Fruit fly (Drosophila melanogaster) Kc167 (cell line): ENCODE results near the gene CG5644.

Source experiments
- Myc ChIP-seq: fragments of >200 bp; optimal IDR thresholded peaks from 2 replicates; lab custom pipeline; 2017; ENCODE audit warnings: missing external identifiers
- Sin3A ChIP-seq: fragments of >200 bp; optimal IDR thresholded peaks from 2 replicates; lab custom pipeline; 2018; ENCODE audit warnings: missing external identifiers
- h ChIP-seq: fragments of >200 bp; optimal IDR thresholded peaks from 3 replicates; lab custom pipeline; 2018; ENCODE audit warnings: missing external identifiers
- insv ChIP-seq: fragments of >200 bp; optimal IDR thresholded peaks from 3 replicates; lab custom pipeline; 2018; ENCODE audit warnings: missing external identifiers
- psq ChIP-seq: fragments of >200 bp; optimal IDR thresholded peaks from 2 replicates; lab custom pipeline; 2017; ENCODE audit warnings: missing external identifiers

dm6 chr3L:8964458-8964857 is 15.2 kb downstream of the CG5644 start, which contains the start of gene ValRS-m:
- TF ChIP-seq insv (lab: Kevin White, UChicago), result no peak
- TF ChIP-seq Sin3A (lab: Kevin White, UChicago), result no peak
- TF ChIP-seq psq, result no peak
- no peak for TF ChIP-seq Myc (lab: Kevin White, UChicago)
- no peak for TF ChIP-seq h (lab: Kevin White, UChicago)
